Fruit fly (Drosophila melanogaster) whole organism: ENCODE data around the gene Taf3.

Experiments used
- CG8478 ChIP-seq: fragments of >200 bp; optimal IDR thresholded peaks from 2 replicates; lab custom pipeline; 2018; ENCODE audit warnings: inconsistent platforms
- Dll ChIP-seq: fragments of >200 bp; optimal IDR thresholded peaks from 2 replicates; lab custom pipeline; 2017
- EcR ChIP-seq, 2 experiments: fragments of >200 bp; optimal IDR thresholded peaks; 2 replicates each; lab custom pipeline; 2017; ENCODE audit warnings: missing biosample characterization in 2 of 2, missing genetic modification characterization in 2 of 2, missing genetic modification reagents in 2 of 2
- pan ChIP-seq: fragments of >200 bp; optimal IDR thresholded peaks from 2 replicates; lab custom pipeline; 2017
- psq ChIP-seq: fragments of >200 bp; optimal IDR thresholded peaks from 2 replicates; lab custom pipeline; 2017
- usp ChIP-seq: fragments of >200 bp; optimal IDR thresholded peaks from 2 replicates; lab custom pipeline; 2017; ENCODE audit warnings: missing biosample characterization, missing genetic modification characterization, mixed read lengths

Taf3 gene

DNA sequence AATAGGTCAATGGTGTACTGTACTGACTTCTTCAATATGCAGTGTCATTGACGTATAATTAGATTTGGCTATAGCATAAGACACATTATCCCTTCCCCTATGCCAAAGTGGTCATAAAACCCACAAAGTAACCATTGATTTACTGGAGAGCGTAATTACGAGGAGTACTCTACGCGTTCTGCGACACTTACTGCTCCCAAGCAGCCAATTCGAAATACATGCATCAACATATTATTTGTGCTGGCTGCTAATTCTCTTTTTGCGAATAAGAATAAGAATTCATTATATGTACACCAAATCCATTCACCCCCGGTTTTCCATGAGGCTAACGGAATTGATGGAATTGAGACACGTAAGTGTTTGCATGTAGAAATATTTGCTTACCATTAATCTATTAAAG is 26.0 kb upstream of the Taf3 start:
- TF ChIP-seq pan (lab: Kevin White, UChicago) (no peak), psq (no peak), usp (GFP tag; lab: Kevin White, UChicago) (no peak), EcR (GFP tag; optimal IDR thresholded peaks at IDR 0.05; lab: Kevin White, UChicago) (no peak), Dll (no peak), CG8478 (lab: Kevin White, UChicago) (no peak)

dm6 chr4:490760-491317 is 24.2 kb upstream of the Taf3 start:
- TF ChIP-seq EcR (GFP tag; optimal IDR thresholded peaks at IDR 0.05; lab: Kevin White, UChicago) (no peak), pan (lab: Kevin White, UChicago) (no peak), Dll (no peak), CG8478 (lab: Kevin White, UChicago) (no peak), usp (GFP tag; lab: Kevin White, UChicago) (no peak), psq (no peak)

- TF ChIP-seq CG8478 (lab: Kevin White, UChicago): no peak
Observed at dm6 chr4:490111-490510, 23.5 kb upstream of the Taf3 start.

- TF ChIP-seq CG8478 (lab: Kevin White, UChicago) (no peak), Dll (no peak), EcR (GFP tag; optimal IDR thresholded peaks at IDR 0.05; lab: Kevin White, UChicago) (no peak)
Observed at dm6 chr4:489561-489881, 22.9 kb upstream of the Taf3 start.

dm6 chr4:488828-489560 is 22.4 kb upstream of the Taf3 start, which contains the start of gene Asator:
Asator (minus strand) TSS chr4:488994.
- TF ChIP-seq pan (lab: Kevin White, UChicago) (no peak), usp (GFP tag; lab: Kevin White, UChicago) (no peak), EcR (GFP tag; optimal IDR thresholded peaks at IDR 0.05; lab: Kevin White, UChicago) (no peak), CG8478 (lab: Kevin White, UChicago) (no peak), Dll (no peak), psq (no peak)

DNA sequence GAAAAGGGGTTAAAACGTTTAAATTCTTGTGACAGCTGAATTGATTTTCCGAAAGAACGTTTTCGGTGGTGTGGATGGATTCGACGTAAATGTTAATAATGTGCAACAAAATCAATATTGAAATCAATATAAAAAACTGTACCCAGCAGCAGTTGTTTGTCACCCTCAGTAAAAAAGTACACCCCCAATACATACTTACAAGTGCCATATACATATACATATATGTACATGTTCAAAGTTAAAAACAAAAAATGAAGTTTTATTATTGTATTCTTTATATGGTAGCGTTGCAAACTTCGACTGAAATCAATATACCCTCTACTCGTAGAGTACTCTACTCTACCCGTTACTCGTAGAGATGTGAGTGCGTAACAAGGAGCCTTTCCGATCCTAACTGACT is 20.9 kb upstream of the Taf3 start:
- TF ChIP-seq pan (lab: Kevin White, UChicago) (no peak), EcR (GFP tag; optimal IDR thresholded peaks at IDR 0.05; lab: Kevin White, UChicago) (no peak), usp (GFP tag; lab: Kevin White, UChicago) (no peak), CG8478 (lab: Kevin White, UChicago) (no peak), psq (no peak)

- TF ChIP-seq CG8478 (lab: Kevin White, UChicago) (no peak), pan (lab: Kevin White, UChicago) (no peak), EcR (GFP tag; optimal IDR thresholded peaks at IDR 0.05; lab: Kevin White, UChicago) (no peak), Dll (no peak), usp (GFP tag; lab: Kevin White, UChicago) (no peak), psq (no peak)
Observed at dm6 chr4:486435-486834, 19.8 kb upstream of the Taf3 start.

- TF ChIP-seq Dll (no peak), pan (lab: Kevin White, UChicago) (no peak), usp (GFP tag; lab: Kevin White, UChicago) (no peak), psq (no peak), EcR (GFP tag; optimal IDR thresholded peaks at IDR 0.05; lab: Kevin White, UChicago) (no peak)
Observed at dm6 chr4:485796-486195, 19.2 kb upstream of the Taf3 start.

DNA sequence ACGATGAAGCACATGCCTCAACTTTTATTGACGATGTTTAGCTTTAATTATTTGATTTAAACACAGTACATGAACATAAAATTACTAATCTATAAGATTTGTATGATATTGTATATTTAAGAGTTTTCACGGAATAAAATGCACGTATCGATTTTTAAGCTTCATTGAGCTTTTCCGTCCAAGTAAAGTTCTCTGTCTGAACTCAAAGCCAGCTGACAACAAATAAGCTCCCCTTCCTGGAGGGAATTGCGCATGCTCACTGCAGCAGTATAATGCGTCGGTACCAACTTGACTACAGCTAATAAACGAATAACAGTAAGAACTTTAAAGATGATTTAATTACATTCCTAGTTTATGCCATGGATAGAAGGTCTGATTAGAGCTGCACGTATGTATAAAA is 17.0 kb upstream of the Taf3 start:
- TF ChIP-seq usp (GFP tag; lab: Kevin White, UChicago): no peak
- no peak for TF ChIP-seq EcR (GFP tag; optimal IDR thresholded peaks at IDR 0.05; lab: Kevin White, UChicago)
- TF ChIP-seq CG8478 (lab: Kevin White, UChicago): no peak
- TF ChIP-seq pan (lab: Kevin White, UChicago): no peak
- TF ChIP-seq Dll: no peak
- TF ChIP-seq psq: no peak

dm6 chr4:482659-483134 is 16.1 kb upstream of the Taf3 start:
- TF ChIP-seq usp (GFP tag; lab: Kevin White, UChicago): no peak
- TF ChIP-seq CG8478 (lab: Kevin White, UChicago): no peak
- no peak for TF ChIP-seq EcR (GFP tag; optimal IDR thresholded peaks at IDR 0.05; lab: Kevin White, UChicago)
- TF ChIP-seq pan (lab: Kevin White, UChicago): no peak
- TF ChIP-seq Dll: no peak
- no peak for TF ChIP-seq psq

DNA sequence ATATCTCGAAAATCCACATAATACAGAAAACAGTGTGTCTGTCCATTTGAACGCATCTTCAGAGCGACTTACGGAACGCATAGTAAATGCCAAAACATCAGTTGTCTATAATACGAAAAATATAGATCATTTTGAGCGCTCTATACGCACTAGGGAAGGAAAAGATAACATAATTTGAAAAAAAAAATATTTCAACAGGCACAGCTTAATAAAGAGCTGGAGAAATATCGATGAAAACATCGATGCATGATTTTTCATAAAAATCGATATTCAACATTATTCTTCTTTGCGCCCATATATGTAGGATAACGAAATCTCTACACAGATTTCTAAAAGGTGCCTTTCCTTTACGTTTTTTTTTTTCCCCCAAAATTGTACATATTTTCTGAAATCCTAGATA is 15.1 kb upstream of the Taf3 start:
- TF ChIP-seq EcR (GFP tag; optimal IDR thresholded peaks at IDR 0.05; lab: Kevin White, UChicago) (no peak), psq (no peak), pan (lab: Kevin White, UChicago) (no peak), usp (GFP tag; lab: Kevin White, UChicago) (no peak), CG8478 (lab: Kevin White, UChicago) (no peak), Dll (no peak)

- no peak for TF ChIP-seq psq
- TF ChIP-seq CG8478 (lab: Kevin White, UChicago): no peak
- no peak for TF ChIP-seq pan (lab: Kevin White, UChicago)
- TF ChIP-seq usp (GFP tag; lab: Kevin White, UChicago): no peak
- TF ChIP-seq EcR (GFP tag; optimal IDR thresholded peaks at IDR 0.05; lab: Kevin White, UChicago): no peak
- no peak for TF ChIP-seq Dll
Observed at dm6 chr4:468634-469238, 2.1 kb upstream of the Taf3 start.
